Fruit fly (Drosophila melanogaster) whole organism, pupa: ENCODE results near the gene PGAP1.

Experiments used
- CG10348 ChIP-seq: fragments of 200-800 bp; sonication (Bioruptor generic); IDR thresholded peaks from 2 replicates; pipeline ENCODE4 v1.3.6; 2022; ENCODE audit warnings: missing biosample characterization, missing genetic modification characterization
- CG12605 ChIP-seq: fragments of 200-800 bp; sonication (Bioruptor generic); IDR thresholded peaks from 2 replicates; pipeline ENCODE4 v1.3.6; 2022; ENCODE audit warnings: missing biosample characterization, missing genetic modification characterization
- CG13204 ChIP-seq: fragments of 200-800 bp; sonication (Bioruptor generic); optimal IDR thresholded peaks from 2 replicates; lab custom pipeline; 2018; ENCODE audit warnings: missing biosample characterization, mild to moderate bottlenecking, missing genetic modification characterization, moderate library complexity
- CG14655 ChIP-seq: fragments of 200-800 bp; sonication (Bioruptor generic); optimal IDR thresholded peaks from 3 replicates; lab custom pipeline; 2017; ENCODE audit warnings: mild to moderate bottlenecking, missing biosample characterization, missing genetic modification reagents, missing genetic modification characterization
- CG15710 ChIP-seq: fragments of 200-800 bp; sonication (Bioruptor generic); optimal IDR thresholded peaks from 2 replicates; lab custom pipeline; 2018; ENCODE audit warnings: missing biosample characterization, mild to moderate bottlenecking, missing genetic modification characterization, moderate library complexity
- CG17806 ChIP-seq: fragments of 200-800 bp; sonication (Bioruptor generic); optimal IDR thresholded peaks from 2 replicates; lab custom pipeline; 2018; ENCODE audit warnings: missing biosample characterization, mild to moderate bottlenecking, missing genetic modification characterization, moderate library complexity
- CG32121 ChIP-seq: fragments of 200-800 bp; sonication (Bioruptor generic); IDR thresholded peaks from 2 replicates; pipeline ENCODE4 v1.3.6; 2022; ENCODE audit warnings: missing biosample characterization, missing genetic modification characterization
- CG34367 ChIP-seq: fragments of 200-800 bp; sonication (Bioruptor generic); optimal IDR thresholded peaks from 2 replicates; lab custom pipeline; 2018; ENCODE audit warnings: missing biosample characterization, mild to moderate bottlenecking, missing genetic modification characterization
- CG4496 ChIP-seq: fragments of 200-800 bp; sonication (Bioruptor generic); IDR thresholded peaks from 3 replicates; pipeline ENCODE4 v1.3.6; 2022; ENCODE audit warnings: missing biosample characterization, missing genetic modification characterization
- CG8159 ChIP-seq: fragments of 200-800 bp; sonication (Bioruptor generic); optimal IDR thresholded peaks from 3 replicates; lab custom pipeline; 2018; ENCODE audit warnings: missing biosample characterization, mild to moderate bottlenecking, missing genetic modification characterization, moderate library complexity
- CG8301 ChIP-seq: fragments of 200-800 bp; sonication (Bioruptor generic); optimal IDR thresholded peaks from 2 replicates; lab custom pipeline; 2018; ENCODE audit warnings: missing biosample characterization, mild to moderate bottlenecking, missing genetic modification characterization
- CG9948 ChIP-seq: fragments of 200-800 bp; sonication (Bioruptor generic); optimal IDR thresholded peaks from 2 replicates; lab custom pipeline; 2018; ENCODE audit warnings: missing biosample characterization, mild to moderate bottlenecking, missing genetic modification characterization, moderate library complexity
- D1 ChIP-seq: fragments of 200-800 bp; sonication (Bioruptor generic); optimal IDR thresholded peaks from 2 replicates; lab custom pipeline; 2018; ENCODE audit warnings: missing biosample characterization, mild to moderate bottlenecking, missing genetic modification characterization, moderate library complexity
- EcR ChIP-seq: fragments of 200-800 bp; sonication (Bioruptor generic); optimal IDR thresholded peaks from 3 replicates; lab custom pipeline; 2019; ENCODE audit warnings: missing biosample characterization, missing genetic modification characterization, mild to moderate bottlenecking, moderate library complexity, missing genetic modification reagents
- Ets98B ChIP-seq: fragments of 200-800 bp; sonication (Bioruptor generic); IDR thresholded peaks from 2 replicates; pipeline ENCODE4 v1.3.6; 2022; ENCODE audit warnings: missing biosample characterization, missing genetic modification characterization
- Pif1A ChIP-seq: fragments of 200-800 bp; sonication (Bioruptor generic); optimal IDR thresholded peaks from 3 replicates; lab custom pipeline; 2016; ENCODE audit warnings: missing biosample characterization, missing genetic modification characterization
- Pif1B ChIP-seq: fragments of 200-800 bp; sonication (Bioruptor generic); optimal IDR thresholded peaks from 3 replicates; lab custom pipeline; 2016; ENCODE audit warnings: missing biosample characterization, missing genetic modification characterization
- Snoo ChIP-seq: fragments of 200-800 bp; sonication (Bioruptor generic); optimal IDR thresholded peaks from 3 replicates; lab custom pipeline; 2017; ENCODE audit warnings: missing biosample characterization, mild to moderate bottlenecking, missing genetic modification characterization, inconsistent platforms
- fd96Ca ChIP-seq: fragments of 200-800 bp; sonication (Bioruptor generic); IDR thresholded peaks from 3 replicates; pipeline ENCODE4 v1.3.6; 2022; ENCODE audit warnings: missing biosample characterization, missing genetic modification characterization
- gl ChIP-seq: fragments of 200-800 bp; sonication (Bioruptor generic); optimal IDR thresholded peaks from 2 replicates; lab custom pipeline; 2018; ENCODE audit warnings: missing biosample characterization, mild to moderate bottlenecking, missing genetic modification characterization
- rn ChIP-seq: fragments of 200-800 bp; sonication (Bioruptor generic); IDR thresholded peaks from 2 replicates; pipeline ENCODE4 v1.3.6; 2022; ENCODE audit warnings: missing biosample characterization, missing genetic modification characterization

PGAP1 gene

DNA sequence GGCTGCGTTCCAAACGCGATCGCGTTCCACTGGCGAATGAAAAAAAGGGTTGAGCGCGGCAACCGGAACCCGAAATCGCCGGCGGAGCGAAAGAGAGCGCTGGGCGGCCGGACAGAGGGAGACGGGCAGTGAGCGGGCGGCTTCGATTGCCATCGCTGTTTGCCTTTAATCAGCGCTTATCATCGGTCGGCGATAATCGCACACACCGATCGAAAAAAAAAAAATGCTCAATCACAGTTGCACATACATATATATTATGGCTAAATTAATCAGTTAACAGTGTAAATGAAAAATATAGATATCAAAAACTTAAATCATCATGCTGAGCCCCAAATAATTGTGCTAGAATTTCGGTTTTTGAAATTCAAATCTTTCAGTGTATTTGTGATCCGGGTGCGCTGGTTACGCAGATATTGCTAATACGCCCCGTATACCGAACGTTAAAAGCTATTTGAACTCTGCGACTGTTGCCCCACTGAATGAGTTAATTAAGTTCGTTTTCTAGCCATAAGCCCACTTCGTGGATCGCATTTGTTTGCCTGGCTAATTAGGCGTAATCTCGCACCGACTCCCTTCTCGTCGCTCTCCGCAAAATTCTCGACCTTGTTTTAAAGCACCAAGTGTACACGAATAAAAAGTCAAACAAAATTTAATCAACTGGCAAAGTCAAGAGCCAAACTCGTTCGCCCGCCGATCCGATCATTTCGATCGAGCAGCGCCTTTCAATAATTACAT is 28.6 kb upstream of the PGAP1 start, which contains the start of gene CG33080:
Gene CG33080 (minus strand): TSS at position 38 of the 735 bp plus-strand sequence.
- TF ChIP-seq Pif1B (no peak), CG13204 (GFP tag; lab: Kevin White, UChicago) (peak; percentile 21)
- TF ChIP-seq, all 21 proteins: peak for 1

- no peak for TF ChIP-seq Pif1A
- TF ChIP-seq CG4496, result peak; percentile 73
- TF ChIP-seq, all 21 proteins: peak for 1
Observed at dm6 chrX:5715455-5716227, 26.4 kb upstream of the PGAP1 start.

DNA sequence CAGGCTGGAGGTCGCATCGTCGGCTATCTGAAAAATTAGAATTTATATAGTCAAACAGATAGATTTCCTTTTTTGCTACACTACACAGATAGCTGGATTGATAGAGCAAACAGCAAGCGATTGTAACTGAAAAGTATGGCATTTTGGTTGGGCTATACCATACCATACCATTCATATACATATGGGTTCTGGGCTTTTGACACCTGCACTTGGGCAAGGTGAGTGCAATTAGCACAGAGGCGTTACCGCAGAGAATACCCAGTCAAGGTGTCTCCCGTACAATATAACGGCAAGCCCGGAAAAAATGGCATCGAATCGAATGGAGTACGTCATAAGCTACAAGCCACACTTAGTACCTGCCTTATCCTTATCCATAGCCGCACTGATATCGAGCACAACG is 25.5 kb upstream of the PGAP1 start:
- no peak for TF ChIP-seq CG15710 (tag; lab: Kevin White, UChicago)
- no peak for TF ChIP-seq Ets98B
- TF ChIP-seq gl (tag; lab: Kevin White, UChicago), result no peak
- TF ChIP-seq CG14655 (GFP tag; lab: Kevin White, UChicago), result no peak
- TF ChIP-seq CG17806, result no peak
- no peak for TF ChIP-seq Snoo
- no peak for TF ChIP-seq rn
- no peak for TF ChIP-seq CG9948 (tag; lab: Kevin White, UChicago)
- TF ChIP-seq CG8159 (tag; lab: Kevin White, UChicago), result no peak
- TF ChIP-seq CG8301 (tag; lab: Kevin White, UChicago), result no peak
- TF ChIP-seq CG34367 (tag; lab: Kevin White, UChicago), result no peak
- TF ChIP-seq fd96Ca (GFP tag; lab: Robert Waterston, UW), result no peak
- TF ChIP-seq CG32121 (GFP tag; lab: Robert Waterston, UW), result no peak
- no peak for TF ChIP-seq CG13204 (GFP tag; lab: Kevin White, UChicago)

DNA sequence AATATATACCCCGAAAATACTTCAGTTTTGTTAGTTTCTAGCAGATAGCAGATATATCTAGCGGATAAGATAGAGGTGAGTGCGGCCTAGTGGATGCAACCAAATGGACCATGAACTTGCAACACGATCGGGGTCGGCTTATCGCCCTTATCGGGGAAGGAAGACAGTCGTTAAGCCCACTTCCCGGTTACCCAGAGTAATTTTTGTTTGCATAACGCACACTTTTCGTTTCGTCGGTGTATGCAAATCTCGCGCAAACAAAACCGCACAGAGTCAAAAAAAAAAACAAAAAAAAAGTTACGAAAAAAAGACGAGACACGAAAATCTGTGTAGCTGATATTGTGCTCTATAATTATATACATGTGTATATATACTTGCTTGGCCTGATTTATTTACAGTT is 23.7 kb upstream of the PGAP1 start:
- no peak for TF ChIP-seq CG8159 (tag; lab: Kevin White, UChicago)
- TF ChIP-seq CG14655 (GFP tag; lab: Kevin White, UChicago), result no peak
- no peak for TF ChIP-seq D1 (tag; lab: Kevin White, UChicago)
- TF ChIP-seq CG15710 (tag; lab: Kevin White, UChicago), result no peak
- no peak for TF ChIP-seq Ets98B
- TF ChIP-seq Pif1A, result no peak
- TF ChIP-seq CG13204 (GFP tag; lab: Kevin White, UChicago), result no peak
- TF ChIP-seq CG9948 (tag; lab: Kevin White, UChicago), result no peak
- no peak for TF ChIP-seq CG4496

- TF ChIP-seq CG12605 (peak; percentile 87), Pif1A (peak; percentile 71), CG13204 (GFP tag; lab: Kevin White, UChicago) (no peak), CG8159 (tag; lab: Kevin White, UChicago) (peak; percentile 81), CG15710 (tag; lab: Kevin White, UChicago) (peak; percentile 62), CG14655 (GFP tag; lab: Kevin White, UChicago) (peak; percentile 85), gl (tag; lab: Kevin White, UChicago) (peak; percentile 57), CG34367 (tag; lab: Kevin White, UChicago) (peak; percentile 45), CG17806 (peak; percentile 65), Snoo (no peak), CG8301 (tag; lab: Kevin White, UChicago) (peak; percentile 86), CG32121 (GFP tag; lab: Robert Waterston, UW) (peak; percentile 94), CG9948 (tag; lab: Kevin White, UChicago) (peak; percentile 62), CG4496 (peak; percentile 97), rn (peak; percentile 86), D1 (tag; lab: Kevin White, UChicago) (no peak), Pif1B (peak; percentile 63), Ets98B (peak; percentile 95), EcR (GFP tag; lab: Kevin White, UChicago) (no peak), fd96Ca (GFP tag; lab: Robert Waterston, UW) (peak; percentile 97), CG10348 (GFP tag; lab: Robert Waterston, UW) (peak; percentile 53)
Observed at dm6 chrX:5705899-5706312, 16.6 kb upstream of the PGAP1 start.

dm6 chrX:5705097-5705496 is 15.8 kb upstream of the PGAP1 start:
- TF ChIP-seq CG34367 (tag; lab: Kevin White, UChicago), result no peak
- TF ChIP-seq fd96Ca (GFP tag; lab: Robert Waterston, UW), result no peak
- TF ChIP-seq CG12605, result no peak
- no peak for TF ChIP-seq CG8301 (tag; lab: Kevin White, UChicago)
- TF ChIP-seq, all 21 proteins: peak for 0
